Fruit fly (Drosophila melanogaster) Kc167 (cell line): ENCODE results near the gene FucT6.

Source experiments
- Myc ChIP-seq: fragments of >200 bp; optimal IDR thresholded peaks from 2 replicates; lab custom pipeline; 2017; ENCODE audit warnings: missing external identifiers
- Sin3A ChIP-seq: fragments of >200 bp; optimal IDR thresholded peaks from 2 replicates; lab custom pipeline; 2018; ENCODE audit warnings: missing external identifiers
- h ChIP-seq: fragments of >200 bp; optimal IDR thresholded peaks from 3 replicates; lab custom pipeline; 2018; ENCODE audit warnings: missing external identifiers
- insv ChIP-seq: fragments of >200 bp; optimal IDR thresholded peaks from 3 replicates; lab custom pipeline; 2018; ENCODE audit warnings: missing external identifiers
- psq ChIP-seq: fragments of >200 bp; optimal IDR thresholded peaks from 2 replicates; lab custom pipeline; 2017; ENCODE audit warnings: missing external identifiers
- ttk ChIP-seq: sonication (Bioruptor generic); optimal IDR thresholded peaks from 2 replicates; lab custom pipeline; 2017; ENCODE audit warnings: missing external identifiers

DNA sequence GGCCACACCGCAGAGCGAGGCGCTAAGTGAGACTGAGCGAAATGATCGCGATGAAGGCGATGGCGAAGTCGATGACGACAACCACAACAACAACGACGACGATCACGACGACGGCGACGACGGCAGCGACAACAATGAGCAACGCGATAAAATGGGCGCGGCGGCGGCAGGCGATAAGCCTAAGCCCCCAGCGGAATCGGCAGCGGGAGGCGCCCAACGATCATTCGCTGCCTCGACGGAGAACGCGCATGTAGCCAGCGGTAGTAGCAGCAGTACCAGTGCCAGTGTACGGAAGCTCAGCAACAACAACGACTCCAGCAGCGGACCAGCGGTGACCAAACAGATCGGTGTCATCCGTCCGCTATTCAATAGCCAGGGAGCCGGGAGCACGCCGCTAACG lies 26.3 kb downstream of the FucT6 start:
- no peak for TF ChIP-seq ttk (lab: Kevin White, UChicago)
- no peak for TF ChIP-seq psq
- no peak for TF ChIP-seq Sin3A (lab: Kevin White, UChicago)
- no peak for TF ChIP-seq Myc (lab: Kevin White, UChicago)
- no peak for TF ChIP-seq h
- TF ChIP-seq insv (lab: Kevin White, UChicago) = no peak
